Fruit fly (Drosophila melanogaster): ENCODE measurements around the gene Dif.

Gene Dif

dm6 chr2L:17383588-17384308 is 49.2 kb downstream of the Dif start, which contains the start of gene Lrch:
Gene Lrch, minus strand, starts transcription at chr2L:17384115.
- TF ChIP-seq eg (GFP tag; IDR thresholded peaks at IDR 0.05): peak; percentile 41; the same call in 1 of the 3 replicates
- no peak for TF ChIP-seq fkh (GFP tag; optimal IDR thresholded peaks at IDR 0.05)
- no peak for TF ChIP-seq salr (GFP tag; optimal IDR thresholded peaks at IDR 0.05)
- peak; percentile 40 for TF ChIP-seq CG15336 (GFP tag; IDR thresholded peaks at IDR 0.05)
- TF ChIP-seq CG31627 (GFP tag; optimal IDR thresholded peaks at IDR 0.05): no peak
- TF ChIP-seq CG6854 (GFP tag; optimal IDR thresholded peaks at IDR 0.05): peak; percentile 34
- no peak for TF ChIP-seq Lpt (GFP tag; optimal IDR thresholded peaks at IDR 0.05)
- no peak for TF ChIP-seq Eip75B (GFP tag; optimal IDR thresholded peaks at IDR 0.05)
- no peak for TF ChIP-seq CG6276 (GFP tag; optimal IDR thresholded peaks at IDR 0.05)
- TF ChIP-seq dac (GFP tag; optimal IDR thresholded peaks at IDR 0.05): no peak
- TF ChIP-seq svp (GFP tag): no peak
- TF ChIP-seq CG6163 (GFP tag; IDR thresholded peaks at IDR 0.05): peak; percentile 55
- TF ChIP-seq Sox14 (GFP tag; optimal IDR thresholded peaks at IDR 0.05): peak; percentile 38
- no peak for TF ChIP-seq OdsH (GFP tag; optimal IDR thresholded peaks at IDR 0.05)
- TF ChIP-seq pdm3 (GFP tag; optimal IDR thresholded peaks at IDR 0.05): no peak
- TF ChIP-seq CG1621 (tag; optimal IDR thresholded peaks at IDR 0.05): no peak
- no peak for TF ChIP-seq Ets96B (tag; optimal IDR thresholded peaks at IDR 0.05)
- no peak for TF ChIP-seq CG11294 (GFP tag; IDR thresholded peaks at IDR 0.05)
- no peak for TF ChIP-seq Smox (GFP tag; optimal IDR thresholded peaks at IDR 0.05)
- TF ChIP-seq CG34406 (GFP tag; optimal IDR thresholded peaks at IDR 0.05): no peak
- TF ChIP-seq CG11902 (GFP tag; optimal IDR thresholded peaks at IDR 0.05): no peak
- no peak for TF ChIP-seq CG6792 (GFP tag; optimal IDR thresholded peaks at IDR 0.05)
- TF ChIP-seq Hr38 (GFP tag; optimal IDR thresholded peaks at IDR 0.05): no peak
- no peak for TF ChIP-seq Ets21C (GFP tag; optimal IDR thresholded peaks at IDR 0.05)
- peak; percentile 5 for TF ChIP-seq Met (GFP tag; optimal IDR thresholded peaks at IDR 0.05)
- no peak for TF ChIP-seq cyc (GFP tag; optimal IDR thresholded peaks at IDR 0.05)
- no peak for TF ChIP-seq vri (GFP tag; optimal IDR thresholded peaks at IDR 0.05)
- no peak for TF ChIP-seq fd85E (GFP tag; optimal IDR thresholded peaks at IDR 0.05)
- TF ChIP-seq CG16779 (tag; optimal IDR thresholded peaks at IDR 0.05): peak; percentile 16
- TF ChIP-seq achi (GFP tag; optimal IDR thresholded peaks at IDR 0.05): no peak
- TF ChIP-seq Gug (GFP tag; IDR thresholded peaks at IDR 0.05): no peak
- TF ChIP-seq Sox102F (GFP tag; optimal IDR thresholded peaks at IDR 0.05): no peak
- TF ChIP-seq CG3032 (tag; optimal IDR thresholded peaks at IDR 0.05): no peak
- peak; percentile 14 for TF ChIP-seq CG9139 (GFP tag; optimal IDR thresholded peaks at IDR 0.05)
- no peak for TF ChIP-seq CG10669 (GFP tag; optimal IDR thresholded peaks at IDR 0.05)
- no peak for TF ChIP-seq CG11762 (GFP tag; optimal IDR thresholded peaks at IDR 0.05; ENCODE audit: insufficient read depth)
- TF ChIP-seq fd59A (GFP tag; optimal IDR thresholded peaks at IDR 0.05): no peak
- no peak for TF ChIP-seq esn (GFP tag; optimal IDR thresholded peaks at IDR 0.05)
- no peak for TF ChIP-seq CG8632 (GFP tag; optimal IDR thresholded peaks at IDR 0.05)
- TF ChIP-seq Eip93F (GFP tag; optimal IDR thresholded peaks at IDR 0.05): no peak
- TF ChIP-seq spab (GFP tag; optimal IDR thresholded peaks at IDR 0.05): no peak
- no peak for TF ChIP-seq CG10631 (GFP tag; optimal IDR thresholded peaks at IDR 0.05)
- no peak for TF ChIP-seq CG8319 (GFP tag; optimal IDR thresholded peaks at IDR 0.05)
- TF ChIP-seq CG4318 (GFP tag; optimal IDR thresholded peaks at IDR 0.05): no peak
- no peak for TF ChIP-seq CG6808 (GFP tag; optimal IDR thresholded peaks at IDR 0.05)
- no peak for TF ChIP-seq CG32006 (GFP tag; optimal IDR thresholded peaks at IDR 0.05)
- no peak for TF ChIP-seq Hr4 (GFP tag; optimal IDR thresholded peaks at IDR 0.05)
- no peak for TF ChIP-seq Eip78C (GFP tag)
- no peak for TF ChIP-seq topi (GFP tag; optimal IDR thresholded peaks at IDR 0.05)
- peak; percentile 4 for TF ChIP-seq net (GFP tag; optimal IDR thresholded peaks at IDR 0.05)
- TF ChIP-seq lz (GFP tag; optimal IDR thresholded peaks at IDR 0.05): no peak
- no peak for TF ChIP-seq CG8119 (GFP tag; IDR thresholded peaks at IDR 0.05)
